Fruit fly (Drosophila melanogaster) whole organism, embryonic: ENCODE data around the gene IntS14.

ENCODE experiments used
- BEAF-32 ChIP-seq: fragments of 200-800 bp; sonication (Bioruptor generic); optimal IDR thresholded peaks from 3 replicates; lab custom pipeline; 2017; ENCODE audit warnings: missing biosample characterization, missing genetic modification characterization, mild to moderate bottlenecking, moderate library complexity, missing genetic modification reagents
- Bgb ChIP-seq: fragments of 200-800 bp; sonication (Bioruptor generic); IDR thresholded peaks from 2 replicates; pipeline ENCODE4 v1.3.6; 2022; ENCODE audit warnings: missing biosample characterization, missing genetic modification characterization; ENCODE audit not compliant: partially characterized antibody
- CG10267 ChIP-seq: fragments of 200-800 bp; sonication (Bioruptor generic); optimal IDR thresholded peaks from 2 replicates; lab custom pipeline; 2018; ENCODE audit warnings: missing biosample characterization, mild to moderate bottlenecking, missing genetic modification characterization, moderate library complexity
- CG11560 ChIP-seq: fragments of 200-800 bp; sonication (Bioruptor generic); IDR thresholded peaks from 3 replicates; pipeline ENCODE4 v1.3.6; 2022; ENCODE audit warnings: missing biosample characterization, missing genetic modification characterization
- CG12659 ChIP-seq: fragments of 200-800 bp; sonication (Bioruptor generic); optimal IDR thresholded peaks from 3 replicates; lab custom pipeline; 2017; ENCODE audit warnings: mild to moderate bottlenecking, missing biosample characterization, missing genetic modification reagents, missing genetic modification characterization
- CG13287 ChIP-seq: fragments of 200-800 bp; sonication (Bioruptor generic); IDR thresholded peaks from 2 replicates; pipeline ENCODE4 v1.3.6; 2022; ENCODE audit warnings: missing biosample characterization, missing genetic modification characterization; ENCODE audit not compliant: partially characterized antibody
- CG14710 ChIP-seq: fragments of 200-800 bp; sonication (Bioruptor generic); optimal IDR thresholded peaks from 3 replicates; lab custom pipeline; 2019; ENCODE audit warnings: missing biosample characterization, mild to moderate bottlenecking, missing genetic modification characterization, moderate library complexity
- CG15514 ChIP-seq: fragments of 200-800 bp; sonication (Bioruptor generic); optimal IDR thresholded peaks from 3 replicates; lab custom pipeline; 2017; ENCODE audit warnings: missing biosample characterization, missing genetic modification characterization, mild to moderate bottlenecking, moderate library complexity, missing genetic modification reagents
- CG16863 ChIP-seq: fragments of 200-800 bp; sonication (Bioruptor generic); optimal IDR thresholded peaks from 3 replicates; lab custom pipeline; 2016; ENCODE audit warnings: missing biosample characterization, missing genetic modification characterization
- CG2116 ChIP-seq: fragments of 200-800 bp; sonication (Bioruptor generic); optimal IDR thresholded peaks from 3 replicates; lab custom pipeline; 2018; ENCODE audit warnings: missing biosample characterization, mild to moderate bottlenecking, missing genetic modification characterization
- CG34224 ChIP-seq: fragments of 200-800 bp; sonication (Bioruptor generic); IDR thresholded peaks from 3 replicates; pipeline ENCODE4 v1.3.6; 2022; ENCODE audit warnings: missing biosample characterization, missing genetic modification characterization; ENCODE audit not compliant: partially characterized antibody
- CG4617 ChIP-seq: fragments of 200-800 bp; sonication (Bioruptor generic); optimal IDR thresholded peaks from 3 replicates; lab custom pipeline; 2016; ENCODE audit warnings: missing biosample characterization, missing genetic modification characterization, borderline replicate concordance
- CG6791 ChIP-seq: fragments of 200-800 bp; sonication (Bioruptor generic); IDR thresholded peaks from 3 replicates; pipeline ENCODE4 v1.3.6; 2022; ENCODE audit warnings: missing biosample characterization, missing genetic modification characterization; ENCODE audit not compliant: partially characterized antibody
- CG7928 ChIP-seq: fragments of 200-800 bp; sonication (Bioruptor generic); optimal IDR thresholded peaks from 2 replicates; lab custom pipeline; 2017; ENCODE audit warnings: missing biosample characterization, mild to moderate bottlenecking, missing genetic modification characterization
- CG7963 ChIP-seq: fragments of 200-800 bp; sonication (Bioruptor generic); IDR thresholded peaks from 3 replicates; pipeline ENCODE4 v1.3.6; 2022; ENCODE audit warnings: missing biosample characterization, missing genetic modification characterization; ENCODE audit not compliant: partially characterized antibody
- CG8290 ChIP-seq, 3 experiments: fragments of 200-800 bp; sonication (Bioruptor generic); optimal IDR thresholded peaks; 2 replicates each; lab custom pipeline; 2016 to 2019; ENCODE audit warnings: missing biosample characterization in 3 of 3, missing genetic modification characterization in 3 of 3, mild to moderate bottlenecking in 2 of 3, moderate library complexity in 1 of 3
- CkIIα-i1 ChIP-seq: fragments of 200-800 bp; sonication (Bioruptor generic); IDR thresholded peaks from 2 replicates; pipeline ENCODE4 v1.3.6; 2022; ENCODE audit warnings: missing biosample characterization, missing genetic modification characterization
- CoRest ChIP-seq: fragments of 200-800 bp; sonication (Bioruptor generic); optimal IDR thresholded peaks from 3 replicates; lab custom pipeline; 2018; ENCODE audit warnings: missing biosample characterization, mild to moderate bottlenecking, missing genetic modification characterization, moderate library complexity
- Deaf1 ChIP-seq: fragments of 200-800 bp; optimal IDR thresholded peaks from 3 replicates; lab custom pipeline; 2019; ENCODE audit warnings: missing biosample characterization, mild to moderate bottlenecking, missing genetic modification characterization, moderate library complexity
- Doc3 ChIP-seq: fragments of 200-800 bp; sonication (Bioruptor generic); IDR thresholded peaks from 3 replicates; pipeline ENCODE4 v1.3.6; 2022; ENCODE audit warnings: missing biosample characterization, missing genetic modification characterization; ENCODE audit not compliant: partially characterized antibody
- Dref ChIP-seq: fragments of 200-800 bp; sonication (Bioruptor generic); IDR thresholded peaks from 2 replicates; pipeline ENCODE4 v1.3.6; 2022; ENCODE audit warnings: missing biosample characterization, missing genetic modification characterization
- Ets97D ChIP-seq: fragments of 200-800 bp; sonication (Bioruptor generic); optimal IDR thresholded peaks from 3 replicates; lab custom pipeline; 2016; ENCODE audit warnings: missing biosample characterization, missing genetic modification characterization
- Gsc ChIP-seq: fragments of 200-800 bp; sonication (Bioruptor generic); IDR thresholded peaks from 2 replicates; pipeline ENCODE4 v1.3.6; 2022; ENCODE audit warnings: missing biosample characterization, missing genetic modification characterization
- HLH4C ChIP-seq: fragments of 200-800 bp; sonication (Bioruptor generic); IDR thresholded peaks from 3 replicates; pipeline ENCODE4 v1.3.6; 2022; ENCODE audit warnings: missing biosample characterization, missing genetic modification characterization; ENCODE audit not compliant: partially characterized antibody
- Hr51 ChIP-seq, 2 experiments: fragments of 200-800 bp; sonication (Bioruptor generic); optimal IDR thresholded peaks; 2 replicates in 1 of 2; 3 replicates in 1 of 2; lab custom pipeline; 2016 to 2018; ENCODE audit warnings: missing biosample characterization in 2 of 2, missing genetic modification characterization in 2 of 2, mild to moderate bottlenecking in 1 of 2, moderate library complexity in 1 of 2
- MESR4 ChIP-seq: fragments of 200-800 bp; sonication (Bioruptor generic); optimal IDR thresholded peaks from 2 replicates; lab custom pipeline; 2018; ENCODE audit warnings: missing biosample characterization, mild to moderate bottlenecking, missing genetic modification characterization, moderate library complexity
- Med ChIP-seq: fragments of 200-800 bp; sonication (Bioruptor generic); peaks from one replicate; lab custom pipeline; 2016; ENCODE audit warnings: missing biosample characterization, missing genetic modification characterization, mild to moderate bottlenecking, inconsistent platforms, moderate library complexity
- Opbp ChIP-seq: fragments of 200-800 bp; sonication (Bioruptor generic); IDR thresholded peaks from 3 replicates; pipeline ENCODE4 v1.3.6; 2022; ENCODE audit warnings: missing biosample characterization, missing genetic modification characterization; ENCODE audit not compliant: partially characterized antibody
- Scr ChIP-seq: fragments of 200-800 bp; sonication (Bioruptor generic); IDR thresholded peaks from 2 replicates; pipeline ENCODE4 v1.3.6; 2022; ENCODE audit warnings: missing biosample characterization, missing genetic modification characterization; ENCODE audit not compliant: partially characterized antibody
- Sry-δ ChIP-seq: fragments of 200-800 bp; sonication (Bioruptor generic); optimal IDR thresholded peaks from 2 replicates; lab custom pipeline; 2016; ENCODE audit warnings: missing biosample characterization, missing genetic modification characterization
- Xbp1 ChIP-seq: fragments of 200-800 bp; sonication (Bioruptor generic); optimal IDR thresholded peaks from 3 replicates; lab custom pipeline; 2016; ENCODE audit warnings: missing biosample characterization, mild to moderate bottlenecking, missing genetic modification characterization
- ato ChIP-seq: fragments of 200-800 bp; sonication (Bioruptor generic); IDR thresholded peaks from 2 replicates; pipeline ENCODE4 v1.3.6; 2022; ENCODE audit warnings: missing biosample characterization, missing genetic modification characterization; ENCODE audit not compliant: partially characterized antibody
- bbx ChIP-seq: fragments of 200-800 bp; sonication (Bioruptor generic); IDR thresholded peaks from 2 replicates; pipeline ENCODE4 v1.3.6; 2022; ENCODE audit warnings: missing biosample characterization, missing genetic modification characterization; ENCODE audit not compliant: partially characterized antibody
- cato ChIP-seq: fragments of 200-800 bp; sonication (Bioruptor generic); optimal IDR thresholded peaks from 2 replicates; lab custom pipeline; 2016; ENCODE audit warnings: missing biosample characterization, missing genetic modification characterization, borderline replicate concordance
- chinmo ChIP-seq: fragments of 200-800 bp; sonication (Bioruptor generic); IDR thresholded peaks from 4 replicates; pipeline ENCODE4 v1.3.6; 2022; ENCODE audit warnings: missing biosample characterization, missing genetic modification characterization; ENCODE audit not compliant: partially characterized antibody
- dpn ChIP-seq, 2 experiments: fragments of 200-800 bp; sonication (Bioruptor generic); optimal IDR thresholded peaks; 3 replicates each; lab custom pipeline; 2016; ENCODE audit warnings: missing biosample characterization in 2 of 2, missing genetic modification characterization in 2 of 2
- fu2 ChIP-seq: fragments of 200-800 bp; sonication (Bioruptor generic); optimal IDR thresholded peaks from 2 replicates; lab custom pipeline; 2016; ENCODE audit warnings: missing biosample characterization, missing genetic modification characterization
- gfzf ChIP-seq: fragments of 200-800 bp; sonication (Bioruptor generic); optimal IDR thresholded peaks from 2 replicates; lab custom pipeline; 2016; ENCODE audit warnings: missing biosample characterization, mild to moderate bottlenecking, missing genetic modification characterization, moderate library complexity
- gro ChIP-seq: fragments of 200-800 bp; sonication (Bioruptor generic); optimal IDR thresholded peaks from 2 replicates; lab custom pipeline; 2016; ENCODE audit warnings: missing biosample characterization, missing genetic modification characterization
- hb ChIP-seq: fragments of 200-800 bp; sonication (Bioruptor generic); IDR thresholded peaks from 3 replicates; pipeline ENCODE4 v1.3.6; 2022; ENCODE audit warnings: missing biosample characterization, missing genetic modification characterization; ENCODE audit not compliant: partially characterized antibody
- hbn ChIP-seq: fragments of 200-800 bp; sonication (Bioruptor generic); IDR thresholded peaks from 2 replicates; pipeline ENCODE4 v1.3.6; 2022; ENCODE audit warnings: missing biosample characterization, missing genetic modification characterization; ENCODE audit not compliant: partially characterized antibody
- jumu ChIP-seq: fragments of 200-800 bp; sonication (Bioruptor generic); optimal IDR thresholded peaks from 3 replicates; lab custom pipeline; 2016; ENCODE audit warnings: missing biosample characterization, missing genetic modification characterization
- luna ChIP-seq: fragments of 200-800 bp; sonication (Bioruptor generic); optimal IDR thresholded peaks from 2 replicates; lab custom pipeline; 2016; ENCODE audit warnings: missing biosample characterization, missing genetic modification characterization
- ro ChIP-seq: fragments of 200-800 bp; sonication (Bioruptor generic); IDR thresholded peaks from 2 replicates; pipeline ENCODE4 v1.3.6; 2022; ENCODE audit warnings: missing biosample characterization, missing genetic modification characterization
- slbo ChIP-seq: fragments of 200-800 bp; sonication (Bioruptor generic); IDR thresholded peaks from 2 replicates; pipeline ENCODE4 v1.3.6; 2022; ENCODE audit warnings: missing biosample characterization, missing genetic modification characterization
- sob ChIP-seq: fragments of 200-800 bp; sonication (Bioruptor generic); IDR thresholded peaks from 2 replicates; pipeline ENCODE4 v1.3.6; 2022; ENCODE audit warnings: missing biosample characterization, missing genetic modification characterization
- stwl ChIP-seq: fragments of 200-800 bp; sonication (Bioruptor generic); optimal IDR thresholded peaks from 3 replicates; lab custom pipeline; 2018; ENCODE audit warnings: missing biosample characterization, mild to moderate bottlenecking, missing genetic modification characterization, moderate library complexity
- yki ChIP-seq: fragments of >200 bp; optimal IDR thresholded peaks from 3 replicates; lab custom pipeline; 2018

IntS14 gene

dm6 chr2L:1177522-1177921 is 13.3 kb downstream of the IntS14 start, which contains the start of gene CG4896 (continued):
- TF ChIP-seq CG14710 (tag; lab: Kevin White, UChicago) (peak; percentile 25), Sry-δ (GFP tag; lab: Kevin White, UChicago) (peak; percentile 74), slbo (GFP tag; lab: Robert Waterston, UW) (peak; percentile 61), Bgb (peak; percentile 80), fu2 (GFP tag; lab: Kevin White, UChicago) (peak; percentile 6), CG13287 (peak; percentile 76), HLH4C (peak; percentile 66), CG2116 (GFP tag; lab: Kevin White, UChicago) (peak; percentile 57), cato (GFP tag; lab: Kevin White, UChicago) (no peak), hbn (GFP tag; lab: Robert Waterston, UW) (peak; percentile 36; the same call in 1 of the 2 replicates), Doc3 (peak; percentile 40; the same call in 1 of the 3 replicates), jumu (no peak), ato (peak; percentile 66), CG7928 (GFP tag; lab: Kevin White, UChicago) (peak; percentile 90), chinmo (GFP tag; lab: Robert Waterston, UW) (peak; percentile 77; the same call in 1 of the 4 replicates), CoRest (tag; lab: Kevin White, UChicago) (peak; percentile 29), CG10267 (tag; lab: Kevin White, UChicago) (peak; percentile 93), gro (GFP tag; lab: Kevin White, UChicago) (peak; percentile 21), CG7963 (GFP tag; lab: Robert Waterston, UW) (peak; percentile 66; the same call in 2 of the 3 replicates), Deaf1 (peak; percentile 75), CG6791 (GFP tag; lab: Robert Waterston, UW) (peak; percentile 69), CG16863 (no peak), CG15514 (GFP tag; lab: Kevin White, UChicago) (peak; percentile 61), CG34224 (peak; percentile 71), Scr (GFP tag; lab: Robert Waterston, UW) (peak; percentile 64), CkIIα-i1 (GFP tag; lab: Robert Waterston, UW) (no peak), stwl (tag; lab: Kevin White, UChicago) (peak; percentile 82), Xbp1 (GFP tag; lab: Kevin White, UChicago) (peak; percentile 19), Hr51 (GFP tag; optimal IDR thresholded peaks at IDR 0.05; lab: Kevin White, UChicago) (no peak), sob (no peak), Gsc (GFP tag; lab: Robert Waterston, UW) (no peak), Opbp (peak; percentile 83), gfzf (GFP tag; lab: Kevin White, UChicago) (peak; percentile 40), CG4617 (GFP tag; lab: Kevin White, UChicago) (peak; percentile 80), dpn (GFP tag; optimal IDR thresholded peaks at IDR 0.05; lab: Kevin White, UChicago) (peak; percentile 5 to 7), luna (GFP tag; lab: Kevin White, UChicago) (peak; percentile 6), bbx (GFP tag; lab: Robert Waterston, UW) (peak; percentile 82), Ets97D (GFP tag; lab: Kevin White, UChicago) (peak; percentile 51), CG8290 (GFP tag; optimal IDR thresholded peaks at IDR 0.05; lab: Kevin White, UChicago) (peak; percentile 60), CG8290 (tag; optimal IDR thresholded peaks at IDR 0.05; lab: Kevin White, UChicago) (peak in 1 of 2 experiments; percentile 89), Dref (GFP tag; lab: Robert Waterston, UW) (peak; percentile 94), ro (GFP tag; lab: Robert Waterston, UW) (no peak), CG12659 (GFP tag; lab: Kevin White, UChicago) (peak; percentile 41), hb (GFP tag; lab: Robert Waterston, UW) (peak; percentile 66; the same call in 2 of the 3 replicates), Med (peak; percentile 82), CG11560 (tag; lab: Robert Waterston, UW) (no peak), yki (lab: Kevin White, UChicago) (no peak), MESR4 (peak; percentile 74), BEAF-32 (GFP tag; lab: Kevin White, UChicago) (peak; percentile 66)
